Worm (Caenorhabditis elegans): Measurements from ENCODE around the gene W03F9.4.

W03F9.4 gene

ce11 chrV:123513-123912 is 27.7 kb downstream of the W03F9.4 start (continued):
- TF ChIP-seq hlh-30 (tag; optimal IDR thresholded peaks at IDR 0.05; ENCODE audit: insufficient read depth) (peak; percentile 18), zfp-3 (GFP tag; conservative IDR thresholded peaks at IDR 0.05) (no peak), egl-43 (GFP tag; IDR thresholded peaks at IDR 0.05) (no peak), sdz-12 (GFP tag; optimal IDR thresholded peaks at IDR 0.05) (no peak), F49E8.2 (tag; optimal IDR thresholded peaks at IDR 0.05; ENCODE audit: borderline replicate concordance) (no peak), saeg-2 (GFP tag; IDR thresholded peaks at IDR 0.05) (0 out of 2 replicates have a peak, but pooled peaks have one; percentile 28), daf-12 (tag; optimal IDR thresholded peaks at IDR 0.05) (no peak), egl-27 (tag; optimal IDR thresholded peaks at IDR 0.05) (no peak), dmd-8 (GFP tag; IDR thresholded peaks at IDR 0.05) (no peak), aha-1 (tag) (no peak), nhr-42 (GFP tag; IDR thresholded peaks at IDR 0.05) (no peak), pqm-1 (tag; optimal IDR thresholded peaks at IDR 0.05) (no peak), dmd-6 (GFP tag; IDR thresholded peaks at IDR 0.05) (peak; percentile 56), T20F7.1 (GFP tag; optimal IDR thresholded peaks at IDR 0.05) (peak; percentile 72), F10B5.3 (tag; optimal IDR thresholded peaks at IDR 0.05) (no peak), Y75B8A.6 (GFP tag; IDR thresholded peaks at IDR 0.05) (no peak), D1046.2 (GFP tag; IDR thresholded peaks at IDR 0.05) (no peak), fkh-10 (GFP tag; optimal IDR thresholded peaks at IDR 0.05) (no peak), pha-4 (GFP tag; IDR thresholded peaks at IDR 0.05) (peak; percentile 10; the same call in 1 of the 2 replicates), pha-4 (tag; optimal IDR thresholded peaks at IDR 0.05) (no peak), F26F4.8 (GFP tag; conservative IDR thresholded peaks at IDR 0.05) (no peak), snpc-1.2 (GFP tag; IDR thresholded peaks at IDR 0.05) (no peak), ceh-32 (tag; optimal IDR thresholded peaks at IDR 0.05; ENCODE audit: poor library complexity) (no peak), dpl-1 (GFP tag; optimal IDR thresholded peaks at IDR 0.05) (no peak), lin-13 (GFP tag; optimal IDR thresholded peaks at IDR 0.05) (no peak), nhr-48 (tag; optimal IDR thresholded peaks at IDR 0.05) (no peak), hmg-1.1 (GFP tag; IDR thresholded peaks at IDR 0.05) (no peak), tag-97 (GFP tag; IDR thresholded peaks at IDR 0.05) (no peak), ceh-82 (tag; optimal IDR thresholded peaks at IDR 0.05) (no peak), F44E2.7 (GFP tag; IDR thresholded peaks at IDR 0.05) (no peak), vab-7 (GFP tag; IDR thresholded peaks at IDR 0.05) (no peak), ztf-7 (tag; optimal IDR thresholded peaks at IDR 0.05) (peak; percentile 92), unc-39 (tag; optimal IDR thresholded peaks at IDR 0.05) (no peak), mxl-3 (GFP tag; optimal IDR thresholded peaks at IDR 0.05) (no peak), lin-38 (GFP tag; IDR thresholded peaks at IDR 0.05) (peak; percentile 30; the same call in 1 of the 2 replicates), rbr-2 (tag; optimal IDR thresholded peaks at IDR 0.05) (no peak), hlh-11 (tag; optimal IDR thresholded peaks at IDR 0.05) (peak; percentile 13), cey-2 (tag; optimal IDR thresholded peaks at IDR 0.05; ENCODE audit: borderline replicate concordance, insufficient read depth) (no peak), mdl-1 (tag; optimal IDR thresholded peaks at IDR 0.05) (no peak), ceh-44 (GFP tag; IDR thresholded peaks at IDR 0.05) (no peak), ceh-20 (GFP tag; IDR thresholded peaks at IDR 0.05) (no peak), attf-4 (tag; optimal IDR thresholded peaks at IDR 0.05) (no peak), fos-1 (tag; optimal IDR thresholded peaks at IDR 0.05) (no peak), arid-1 (GFP tag; conservative IDR thresholded peaks at IDR 0.05) (no peak), nhr-111 (GFP tag; optimal IDR thresholded peaks at IDR 0.05) (no peak), nhr-6 (tag; optimal IDR thresholded peaks at IDR 0.05) (no peak), duxl-1 (tag; optimal IDR thresholded peaks at IDR 0.05; ENCODE audit: poor library complexity) (no peak), mep-1 (tag; optimal IDR thresholded peaks at IDR 0.05) (peak; percentile 8), zip-11 (GFP tag; IDR thresholded peaks at IDR 0.05) (no peak), ces-1 (GFP tag; optimal IDR thresholded peaks at IDR 0.05) (no peak), nhr-10 (tag; optimal IDR thresholded peaks at IDR 0.05) (no peak), nhr-11 (tag; optimal IDR thresholded peaks at IDR 0.05) (no peak), daf-19 (GFP tag; conservative IDR thresholded peaks at IDR 0.05) (no peak)
